Worm (Caenorhabditis elegans): ENCODE results near the gene srt-39.
A peak's percentile ranks its signal among the peaks of the same experiment; 100 is the strongest.

DNA sequence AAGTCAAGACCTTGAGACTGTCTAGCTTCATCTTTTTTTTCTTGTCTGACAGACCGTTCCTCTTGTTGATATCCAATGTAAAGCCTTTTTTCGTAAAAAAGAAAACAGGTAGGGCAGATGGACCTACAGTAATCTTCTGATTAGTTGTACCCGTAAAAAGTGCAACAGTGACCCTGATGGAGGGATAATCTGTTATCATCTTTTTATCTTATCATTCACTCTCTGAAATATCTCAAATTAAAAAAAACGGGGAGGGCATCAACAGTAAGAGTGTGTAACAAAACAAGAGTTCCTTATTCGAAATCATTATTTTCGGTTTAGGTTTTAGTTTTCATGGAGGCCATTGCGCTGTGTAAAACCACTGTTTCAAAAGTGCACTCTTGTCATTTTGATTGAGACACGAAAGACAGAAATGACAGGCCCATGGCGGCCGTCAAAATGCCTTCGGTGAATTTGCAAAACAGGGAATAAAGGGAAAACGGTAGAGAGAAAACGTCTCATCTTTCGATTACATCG is 49.0 kb downstream of the srt-39 start:
- peak; percentile 63 for TF ChIP-seq nhr-25 (tag; optimal IDR thresholded peaks at IDR 0.05)
- peak in 1 of 2 experiments; percentile 41 for TF ChIP-seq lsy-2 (tag; optimal IDR thresholded peaks at IDR 0.05)
- TF ChIP-seq ama-1 (optimal IDR thresholded peaks at IDR 0.05): no peak
- no peak for TF ChIP-seq ztf-11 (tag; optimal IDR thresholded peaks at IDR 0.05)
- no peak for TF ChIP-seq zag-1 (tag; optimal IDR thresholded peaks at IDR 0.05)
- TF ChIP-seq unc-39 (tag; optimal IDR thresholded peaks at IDR 0.05): no peak
- TF ChIP-seq nhr-237 (tag; optimal IDR thresholded peaks at IDR 0.05): no peak

Measured in whole organism, L2 larva.